Fruit fly (Drosophila melanogaster) whole organism, embryonic: ENCODE results near the gene CG46042.
A peak's percentile ranks its signal among the peaks of the same experiment; 100 is the strongest.

Experiments
- Blimp-1 ChIP-seq: fragments of 200-800 bp; sonication (Bioruptor generic); optimal IDR thresholded peaks from 3 replicates; lab custom pipeline; 2018; ENCODE audit warnings: missing biosample characterization, missing genetic modification characterization, mild to moderate bottlenecking, moderate library complexity, missing genetic modification reagents
- CG10431 ChIP-seq: fragments of 200-800 bp; sonication (Bioruptor generic); optimal IDR thresholded peaks from 3 replicates; lab custom pipeline; 2018; ENCODE audit warnings: missing biosample characterization, mild to moderate bottlenecking, missing genetic modification characterization
- CG10462 ChIP-seq: fragments of 200-800 bp; sonication (Bioruptor generic); optimal IDR thresholded peaks from 2 replicates; lab custom pipeline; 2016; ENCODE audit warnings: missing biosample characterization, missing genetic modification characterization
- CG10979 ChIP-seq: fragments of 200-800 bp; sonication (Bioruptor generic); optimal IDR thresholded peaks from 2 replicates; lab custom pipeline; 2018; ENCODE audit warnings: missing biosample characterization, mild to moderate bottlenecking, missing genetic modification characterization, moderate library complexity
- CG11085 ChIP-seq: fragments of 200-800 bp; sonication (Bioruptor generic); IDR thresholded peaks from 2 replicates; pipeline ENCODE4 v1.3.6; 2022; ENCODE audit warnings: missing biosample characterization, missing genetic modification characterization
- CG12071 ChIP-seq: fragments of 200-800 bp; sonication (Bioruptor generic); optimal IDR thresholded peaks from 3 replicates; lab custom pipeline; 2018; ENCODE audit warnings: missing biosample characterization, mild to moderate bottlenecking, missing genetic modification characterization
- CG12769 ChIP-seq: fragments of 200-800 bp; sonication (Bioruptor generic); optimal IDR thresholded peaks from 2 replicates; lab custom pipeline; 2019; ENCODE audit warnings: missing biosample characterization, mild to moderate bottlenecking, missing genetic modification characterization, moderate library complexity
- CG15011 ChIP-seq: fragments of 200-800 bp; sonication (Bioruptor generic); optimal IDR thresholded peaks from 3 replicates; lab custom pipeline; 2018; ENCODE audit warnings: missing biosample characterization, mild to moderate bottlenecking, missing genetic modification characterization
- CG16815 ChIP-seq: fragments of 200-800 bp; sonication (Bioruptor generic); optimal IDR thresholded peaks from 3 replicates; lab custom pipeline; 2017; ENCODE audit warnings: missing biosample characterization, mild to moderate bottlenecking, missing genetic modification characterization
- CG17186 ChIP-seq: fragments of 200-800 bp; sonication (Bioruptor generic); optimal IDR thresholded peaks from 3 replicates; lab custom pipeline; 2017; ENCODE audit warnings: missing biosample characterization, missing genetic modification reagents, missing genetic modification characterization
- CG17912 ChIP-seq: fragments of 200-800 bp; sonication (Bioruptor generic); optimal IDR thresholded peaks from 2 replicates; lab custom pipeline; 2018; ENCODE audit warnings: missing biosample characterization, mild to moderate bottlenecking, missing genetic modification characterization
- CG18011 ChIP-seq: fragments of 200-800 bp; sonication (Bioruptor generic); optimal IDR thresholded peaks from 2 replicates; lab custom pipeline; 2017; ENCODE audit warnings: missing biosample characterization, missing genetic modification characterization, mild to moderate bottlenecking, moderate library complexity, missing genotype
- CG2202 ChIP-seq: fragments of 200-800 bp; sonication (Bioruptor generic); optimal IDR thresholded peaks from 2 replicates; lab custom pipeline; 2018; ENCODE audit warnings: missing biosample characterization, mild to moderate bottlenecking, missing genetic modification characterization
- CG3163 ChIP-seq: fragments of 200-800 bp; sonication (Bioruptor generic); optimal IDR thresholded peaks from 3 replicates; lab custom pipeline; 2016; ENCODE audit warnings: missing biosample characterization, missing genetic modification characterization
- CG34422 ChIP-seq: fragments of 200-800 bp; sonication (Bioruptor generic); IDR thresholded peaks from 3 replicates; pipeline ENCODE4 v1.3.6; 2022; ENCODE audit warnings: missing biosample characterization, missing genetic modification characterization
- CG3847 ChIP-seq: fragments of 200-800 bp; sonication (Bioruptor generic); IDR thresholded peaks from 2 replicates; pipeline ENCODE4 v1.3.6; 2022; ENCODE audit warnings: missing biosample characterization, missing genetic modification characterization
- CG5245 ChIP-seq: fragments of 200-800 bp; sonication (Bioruptor generic); optimal IDR thresholded peaks from 3 replicates; lab custom pipeline; 2016; ENCODE audit warnings: missing biosample characterization, missing genetic modification characterization
- CG9817 ChIP-seq: fragments of 200-800 bp; sonication (Bioruptor generic); optimal IDR thresholded peaks from 2 replicates; lab custom pipeline; 2018; ENCODE audit warnings: missing biosample characterization, mild to moderate bottlenecking, missing genetic modification characterization, moderate library complexity
- CkIIα-i1 ChIP-seq: fragments of 200-800 bp; sonication (Bioruptor generic); IDR thresholded peaks from 2 replicates; pipeline ENCODE4 v1.3.6; 2022; ENCODE audit warnings: missing biosample characterization, missing genetic modification characterization
- Dp ChIP-seq: fragments of 200-800 bp; sonication (Bioruptor generic); optimal IDR thresholded peaks from 2 replicates; lab custom pipeline; 2018; ENCODE audit warnings: missing biosample characterization, mild to moderate bottlenecking, missing genetic modification characterization, moderate library complexity
- Dref ChIP-seq: fragments of 200-800 bp; sonication (Bioruptor generic); IDR thresholded peaks from 2 replicates; pipeline ENCODE4 v1.3.6; 2022; ENCODE audit warnings: missing biosample characterization, missing genetic modification characterization
- Elba2 ChIP-seq: fragments of 200-800 bp; sonication (Bioruptor generic); optimal IDR thresholded peaks from 3 replicates; lab custom pipeline; 2016; ENCODE audit warnings: missing biosample characterization, missing genetic modification characterization
- Ets65A ChIP-seq: fragments of 200-800 bp; sonication (Bioruptor generic); peaks from one replicate; lab custom pipeline; 2016; ENCODE audit warnings: missing biosample characterization, missing genetic modification characterization
- HmgZ ChIP-seq: fragments of 200-800 bp; sonication (Bioruptor generic); optimal IDR thresholded peaks from 2 replicates; lab custom pipeline; 2018; ENCODE audit warnings: missing biosample characterization, mild to moderate bottlenecking, missing genetic modification characterization
- Med ChIP-seq: fragments of 200-800 bp; sonication (Bioruptor generic); peaks from one replicate; lab custom pipeline; 2016; ENCODE audit warnings: missing biosample characterization, missing genetic modification characterization, mild to moderate bottlenecking, inconsistent platforms, moderate library complexity
- NC2α ChIP-seq: fragments of 200-800 bp; sonication (Bioruptor generic); optimal IDR thresholded peaks from 2 replicates; lab custom pipeline; 2016; ENCODE audit warnings: missing biosample characterization, missing genetic modification characterization
- Oli ChIP-seq: fragments of 200-800 bp; sonication (Bioruptor generic); optimal IDR thresholded peaks from 2 replicates; lab custom pipeline; 2018; ENCODE audit warnings: missing biosample characterization, mild to moderate bottlenecking, missing genetic modification characterization, moderate library complexity
- Opbp ChIP-seq: fragments of 200-800 bp; sonication (Bioruptor generic); IDR thresholded peaks from 3 replicates; pipeline ENCODE4 v1.3.6; 2022; ENCODE audit warnings: missing biosample characterization, missing genetic modification characterization; ENCODE audit not compliant: partially characterized antibody
- Six4 ChIP-seq: fragments of 200-800 bp; sonication (Bioruptor generic); optimal IDR thresholded peaks from 2 replicates; lab custom pipeline; 2016; ENCODE audit warnings: missing biosample characterization, missing genetic modification characterization
- ap ChIP-seq: fragments of 200-800 bp; sonication (Bioruptor generic); IDR thresholded peaks from 2 replicates; pipeline ENCODE4 v1.3.6; 2022; ENCODE audit warnings: missing biosample characterization, missing genetic modification characterization
- cad ChIP-seq: fragments of >200 bp; optimal IDR thresholded peaks from 2 replicates; lab custom pipeline; 2017; ENCODE audit warnings: missing biosample characterization, missing genetic modification characterization
- en ChIP-seq: fragments of 200-800 bp; sonication (Bioruptor generic); optimal IDR thresholded peaks from 2 replicates; lab custom pipeline; 2016; ENCODE audit warnings: missing biosample characterization, missing genetic modification characterization
- eve ChIP-seq, 2 experiments: fragments of >200 bp; optimal IDR thresholded peaks; 2 replicates each; lab custom pipeline; 2017; ENCODE audit warnings: missing biosample characterization in 2 of 2, missing genetic modification characterization in 2 of 2
- fd64A ChIP-seq: fragments of 200-800 bp; sonication (Bioruptor generic); optimal IDR thresholded peaks from 3 replicates; lab custom pipeline; 2018; ENCODE audit warnings: missing biosample characterization, mild to moderate bottlenecking, missing genetic modification characterization
- gcm ChIP-seq: fragments of 200-800 bp; sonication (Bioruptor generic); optimal IDR thresholded peaks from 2 replicates; lab custom pipeline; 2019; ENCODE audit warnings: missing biosample characterization, mild to moderate bottlenecking, missing genetic modification characterization, moderate library complexity
- gro ChIP-seq: fragments of 200-800 bp; sonication (Bioruptor generic); optimal IDR thresholded peaks from 2 replicates; lab custom pipeline; 2016; ENCODE audit warnings: missing biosample characterization, missing genetic modification characterization
- h ChIP-seq: fragments of >200 bp; optimal IDR thresholded peaks from 2 replicates; lab custom pipeline; 2017
- insv ChIP-seq, 2 experiments: fragments of 200-800 bp; sonication (Bioruptor generic); optimal IDR thresholded peaks; 3 replicates each; lab custom pipeline; 2016 to 2018; ENCODE audit warnings: missing biosample characterization in 2 of 2, missing genetic modification characterization in 2 of 2
- jigr1 ChIP-seq: fragments of 200-800 bp; sonication (Bioruptor generic); IDR thresholded peaks from 3 replicates; pipeline ENCODE4 v1.3.6; 2022; ENCODE audit warnings: missing biosample characterization, missing genetic modification characterization
- nom ChIP-seq: fragments of 200-800 bp; sonication (Bioruptor generic); optimal IDR thresholded peaks from 2 replicates; lab custom pipeline; 2017; ENCODE audit warnings: missing biosample characterization, missing genetic modification characterization, mild to moderate bottlenecking, moderate library complexity, missing genetic modification reagents
- otp ChIP-seq: fragments of 200-800 bp; sonication (Bioruptor generic); IDR thresholded peaks from 3 replicates; pipeline ENCODE4, ENCODE4 v1.3.6; 2022; ENCODE audit warnings: missing biosample characterization, missing genetic modification characterization
- p53 ChIP-seq: fragments of 200-800 bp; sonication (Bioruptor generic); optimal IDR thresholded peaks from 2 replicates; lab custom pipeline; 2016; ENCODE audit warnings: missing biosample characterization, missing genetic modification characterization
- pan ChIP-seq, 4 experiments: fragments of >200 bp in 3 of 4; fragments of 200-800 bp in 1 of 4; sonication (Bioruptor generic) in 1 of 4; optimal IDR thresholded peaks in 3 of 4; IDR thresholded peaks in 1 of 4; 2 replicates each; pipeline versions ENCODE4 v1.3.6 to Lab custom; 2017 to 2022; ENCODE audit warnings: missing biosample characterization in 2 of 4, missing genetic modification characterization in 2 of 4, mixed read lengths in 1 of 4
- pho ChIP-seq: fragments of 200-800 bp; sonication (Bioruptor generic); optimal IDR thresholded peaks from 2 replicates; lab custom pipeline; 2016; ENCODE audit warnings: missing biosample characterization, missing genetic modification characterization
- scrt ChIP-seq: fragments of 200-800 bp; sonication (Bioruptor generic); optimal IDR thresholded peaks from 2 replicates; lab custom pipeline; 2018; ENCODE audit warnings: missing biosample characterization, mild to moderate bottlenecking, missing genetic modification characterization, moderate library complexity
- seq ChIP-seq: fragments of 200-800 bp; sonication (Bioruptor generic); IDR thresholded peaks from 2 replicates; pipeline ENCODE4 v1.3.6; 2022; ENCODE audit warnings: missing biosample characterization, missing genetic modification characterization
- shn ChIP-seq: fragments of 200-800 bp; sonication (Bioruptor generic); optimal IDR thresholded peaks from 3 replicates; lab custom pipeline; 2016; ENCODE audit warnings: missing biosample characterization, missing genetic modification characterization
- sr ChIP-seq: fragments of 200-800 bp; sonication (Bioruptor generic); IDR thresholded peaks from 3 replicates; pipeline ENCODE4 v1.3.6; 2022; ENCODE audit warnings: missing biosample characterization, missing genetic modification characterization
- stc ChIP-seq: fragments of 200-800 bp; sonication (Bioruptor generic); IDR thresholded peaks from 2 replicates; pipeline ENCODE4 v1.3.6; 2022; ENCODE audit warnings: missing biosample characterization, missing genetic modification characterization
- tio ChIP-seq: fragments of 200-800 bp; sonication (Bioruptor generic); optimal IDR thresholded peaks from 2 replicates; lab custom pipeline; 2017; ENCODE audit warnings: missing biosample characterization, missing genetic modification characterization, inconsistent platforms
- ttk ChIP-seq: fragments of 200-800 bp; sonication (Bioruptor generic); IDR thresholded peaks from 2 replicates; pipeline ENCODE4 v2.1.2; 2022; ENCODE audit warnings: missing biosample characterization, missing genetic modification characterization
- vfl ChIP-seq: fragments of 200-800 bp; sonication (Bioruptor generic); optimal IDR thresholded peaks from 2 replicates; lab custom pipeline; 2016; ENCODE audit warnings: missing biosample characterization, missing genetic modification characterization

Gene CG46042

dm6 chr3R:19924331-19924730 lies 17.9 kb downstream of the CG46042 start:
- TF ChIP-seq vfl (GFP tag; lab: Kevin White, UChicago) (no peak), ttk (no peak), CG17186 (GFP tag; lab: Kevin White, UChicago) (no peak), otp (GFP tag; lab: Robert Waterston, UW) (peak; percentile 64; the same call in 1 of the 3 replicates), Six4 (GFP tag; lab: Kevin White, UChicago) (no peak), p53 (GFP tag; lab: Kevin White, UChicago) (no peak), stc (no peak), Opbp (GFP tag; lab: Robert Waterston, UW) (no peak), jigr1 (GFP tag; lab: Robert Waterston, UW) (no peak), Dref (GFP tag; lab: Robert Waterston, UW) (no peak), NC2α (no peak), h (lab: Kevin White, UChicago) (no peak), Dp (GFP tag; lab: Kevin White, UChicago) (no peak), CG3163 (GFP tag; lab: Kevin White, UChicago) (no peak), insv (GFP tag; optimal IDR thresholded peaks at IDR 0.05; lab: Kevin White, UChicago) (no peak), gcm (GFP tag; lab: Kevin White, UChicago) (no peak), Med (GFP tag; lab: Kevin White, UChicago) (peak; percentile 90), scrt (GFP tag; lab: Kevin White, UChicago) (no peak), Blimp-1 (GFP tag; lab: Kevin White, UChicago) (no peak), CG17912 (GFP tag; lab: Kevin White, UChicago) (no peak), pho (GFP tag; lab: Kevin White, UChicago) (no peak), Oli (no peak), CG10462 (GFP tag; lab: Kevin White, UChicago) (no peak), CG12071 (GFP tag; lab: Kevin White, UChicago) (peak; percentile 51), CG12769 (tag; lab: Kevin White, UChicago) (no peak), nom (GFP tag; lab: Kevin White, UChicago) (no peak), CG11085 (GFP tag; lab: Robert Waterston, UW) (no peak), pan (optimal IDR thresholded peaks at IDR 0.05; lab: Kevin White, UChicago) (no peak), pan (GFP tag; optimal IDR thresholded peaks at IDR 0.05 in 1 of 2, IDR thresholded peaks at IDR 0.05 in 1 of 2) (no peak), CG15011 (GFP tag; lab: Kevin White, UChicago) (peak; percentile 42), gro (GFP tag; lab: Kevin White, UChicago) (no peak), sr (GFP tag; lab: Robert Waterston, UW) (no peak), CkIIα-i1 (no peak), CG5245 (GFP tag; lab: Kevin White, UChicago) (no peak), en (GFP tag; lab: Kevin White, UChicago) (no peak), HmgZ (tag; lab: Kevin White, UChicago) (no peak), CG3847 (GFP tag; lab: Robert Waterston, UW) (no peak), ap (GFP tag; lab: Robert Waterston, UW) (no peak), CG16815 (GFP tag; lab: Kevin White, UChicago) (no peak), Elba2 (GFP tag; lab: Kevin White, UChicago) (no peak), CG2202 (tag; lab: Kevin White, UChicago) (no peak), shn (no peak), Ets65A (no peak), cad (GFP tag; lab: Kevin White, UChicago) (no peak), CG10431 (no peak), tio (GFP tag; lab: Kevin White, UChicago) (no peak), CG10979 (tag; lab: Kevin White, UChicago) (no peak), eve (GFP tag; optimal IDR thresholded peaks at IDR 0.05; lab: Kevin White, UChicago) (no peak), CG18011 (GFP tag; lab: Kevin White, UChicago) (no peak), fd64A (no peak), seq (0 out of 2 replicates have a peak, but pooled peaks have one; percentile 32), CG9817 (tag; lab: Kevin White, UChicago) (peak; percentile 10), CG34422 (GFP tag; lab: Robert Waterston, UW) (no peak)
